Fruit fly (Drosophila melanogaster): ENCODE measurements around the gene Nelf-A.

The Nelf-A gene

DNA sequence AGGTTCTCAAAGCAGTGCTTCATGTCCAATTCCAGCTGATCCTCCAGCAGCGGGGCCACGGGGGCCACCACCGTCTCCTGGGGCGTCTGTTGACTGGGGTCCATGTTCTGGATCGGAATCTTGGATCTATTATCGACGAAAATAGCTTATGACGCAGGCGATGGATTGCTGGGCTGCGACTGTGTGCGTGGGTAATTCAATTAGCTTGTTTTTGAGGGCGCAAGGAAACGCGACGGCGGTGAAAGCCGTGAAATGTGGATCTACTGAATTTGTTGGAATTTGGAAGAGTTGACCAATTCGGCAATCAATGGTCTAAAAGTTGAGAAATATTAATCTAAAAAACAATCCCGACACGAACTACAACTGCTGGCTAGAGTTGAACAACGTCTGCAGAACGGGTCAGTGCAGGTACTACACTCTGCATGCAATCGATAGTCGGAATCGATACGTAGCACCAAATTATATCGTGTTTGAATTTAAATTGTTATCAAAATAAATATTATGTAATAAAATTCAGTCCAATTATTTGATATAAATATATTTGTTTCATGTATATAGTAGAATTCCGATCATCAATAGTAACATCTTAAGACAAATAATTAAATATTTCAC, 50.0 kb downstream of the Nelf-A start, which contains the start of gene CG3308 (continued):
- TF ChIP-seq Blimp-1 (GFP tag; optimal IDR thresholded peaks at IDR 0.05) (no peak), CG12391 (tag; optimal IDR thresholded peaks at IDR 0.05) (peak; percentile 30), chm (GFP tag; IDR thresholded peaks at IDR 0.05) (0 out of 2 replicates have a peak, but pooled peaks have one; percentile 29), CG14860 (GFP tag; IDR thresholded peaks at IDR 0.05; ENCODE audit: partially characterized antibody) (peak; percentile 75), ems (GFP tag; optimal IDR thresholded peaks at IDR 0.05) (peak; percentile 67), prd (optimal IDR thresholded peaks at IDR 0.05) (no peak), prd (GFP tag; IDR thresholded peaks at IDR 0.05) (0 out of 3 replicates have a peak, but pooled peaks have one; percentile 10), stwl (tag; optimal IDR thresholded peaks at IDR 0.05) (peak; percentile 88), emc (GFP tag; optimal IDR thresholded peaks at IDR 0.05) (no peak), CG14050 (GFP tag; IDR thresholded peaks at IDR 0.05) (0 out of 3 replicates have a peak, but pooled peaks have one; percentile 10), CG10654 (GFP tag; optimal IDR thresholded peaks at IDR 0.05) (peak; percentile 39), CG4282 (GFP tag; optimal IDR thresholded peaks at IDR 0.05) (no peak), Bdp1 (GFP tag; optimal IDR thresholded peaks at IDR 0.05) (peak; percentile 33), hb (GFP tag; IDR thresholded peaks at IDR 0.05; ENCODE audit: partially characterized antibody) (peak; percentile 68), CG17385 (GFP tag; optimal IDR thresholded peaks at IDR 0.05) (peak; percentile 28), Sry-β (GFP tag; optimal IDR thresholded peaks at IDR 0.05) (peak; percentile 2), gro (GFP tag; optimal IDR thresholded peaks at IDR 0.05) (peak; percentile 65), Antp (GFP tag; optimal IDR thresholded peaks at IDR 0.05) (no peak), unc-4 (GFP tag; IDR thresholded peaks at IDR 0.05; ENCODE audit: partially characterized antibody) (peak; percentile 85), CTCF (GFP tag; optimal IDR thresholded peaks at IDR 0.05) (peak; percentile 4), CG7963 (GFP tag; IDR thresholded peaks at IDR 0.05; ENCODE audit: partially characterized antibody) (peak; percentile 75), dpn (GFP tag; optimal IDR thresholded peaks at IDR 0.05) (peak; percentile 40 to 51), Jarid2 (GFP tag; optimal IDR thresholded peaks at IDR 0.05) (no peak), wek (GFP tag; optimal IDR thresholded peaks at IDR 0.05) (no peak), bbx (GFP tag; IDR thresholded peaks at IDR 0.05; ENCODE audit: partially characterized antibody) (peak; percentile 90), ham (GFP tag; IDR thresholded peaks at IDR 0.05) (no peak), mam (GFP tag; optimal IDR thresholded peaks at IDR 0.05) (peak; percentile 64), CG6765 (GFP tag; optimal IDR thresholded peaks at IDR 0.05) (no peak), MBD-R2 (GFP tag; IDR thresholded peaks at IDR 0.05) (peak; percentile 54), ara (GFP tag; IDR thresholded peaks at IDR 0.05) (no peak), HLH4C (GFP tag; IDR thresholded peaks at IDR 0.05; ENCODE audit: partially characterized antibody) (peak; percentile 80), nmo (GFP tag; optimal IDR thresholded peaks at IDR 0.05) (peak; percentile 37), bsh (GFP tag; optimal IDR thresholded peaks at IDR 0.05) (no peak), amos (GFP tag; IDR thresholded peaks at IDR 0.05; ENCODE audit: partially characterized antibody) (peak; percentile 91), CG3847 (GFP tag; IDR thresholded peaks at IDR 0.05) (peak; percentile 78), CG4424 (GFP tag; optimal IDR thresholded peaks at IDR 0.05) (peak; percentile 23), esg (GFP tag; conservative IDR thresholded peaks at IDR 0.05) (no peak), CG17328 (GFP tag; IDR thresholded peaks at IDR 0.05) (no peak), psq (GFP tag; optimal IDR thresholded peaks at IDR 0.05) (no peak), CG1792 (GFP tag; optimal IDR thresholded peaks at IDR 0.05) (no peak), CG17829 (tag; optimal IDR thresholded peaks at IDR 0.05) (peak; percentile 54), CG30431 (GFP tag; optimal IDR thresholded peaks at IDR 0.05) (no peak), ind (GFP tag; optimal IDR thresholded peaks at IDR 0.05) (peak; percentile 38), gcm (GFP tag; optimal IDR thresholded peaks at IDR 0.05) (peak; percentile 6), slou (GFP tag; optimal IDR thresholded peaks at IDR 0.05) (no peak), ranshi (GFP tag; IDR thresholded peaks at IDR 0.05) (no peak), CG9797 (GFP tag; optimal IDR thresholded peaks at IDR 0.05) (peak; percentile 36), hbn (GFP tag; IDR thresholded peaks at IDR 0.05; ENCODE audit: partially characterized antibody) (peak; percentile 75), vfl (GFP tag; optimal IDR thresholded peaks at IDR 0.05) (peak; percentile 67), CG18619 (GFP tag; optimal IDR thresholded peaks at IDR 0.05) (no peak)
